Worm (Caenorhabditis elegans) whole organism, dauer: ENCODE measurements around the gene nol-10.
"Not testable (repeated sequence)": the region's sequence is repeated elsewhere in the genome, so short reads cannot be mapped to it uniquely, and the experiment has no call there.

Experiments used
- unc-62 ChIP-seq: sonication (generic microtip); optimal IDR thresholded peaks from 2 replicates; lab custom pipeline; 2017; ENCODE audit warnings: missing biosample characterization, missing genetic modification reagents, missing genetic modification characterization

nol-10 gene

DNA sequence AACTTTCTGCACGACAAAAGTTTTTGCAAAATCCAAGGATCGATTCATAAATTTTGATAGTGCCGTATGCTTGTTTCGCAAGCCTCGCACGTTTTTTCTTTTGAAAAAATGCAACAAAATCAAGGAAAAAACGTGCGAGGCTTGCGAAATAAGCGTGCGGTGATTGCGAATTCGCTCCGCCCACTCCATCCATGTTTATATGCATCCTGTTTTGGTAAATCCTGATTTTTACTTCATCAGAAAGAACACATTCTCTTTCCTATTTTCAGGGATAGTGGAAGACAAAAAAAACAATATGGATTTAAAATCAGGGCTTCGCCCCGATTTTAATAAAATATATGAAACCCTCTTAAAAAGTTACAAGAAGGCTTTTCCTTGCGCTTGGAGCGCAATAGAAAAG, 16.5 kb upstream of the nol-10 start, which contains the start of gene F32E10.9:
TSS of gene F32E10.9 (minus strand) at position 101 of the 400 bp plus-strand sequence.
- TF ChIP-seq unc-62 = not testable (repeated sequence)

DNA sequence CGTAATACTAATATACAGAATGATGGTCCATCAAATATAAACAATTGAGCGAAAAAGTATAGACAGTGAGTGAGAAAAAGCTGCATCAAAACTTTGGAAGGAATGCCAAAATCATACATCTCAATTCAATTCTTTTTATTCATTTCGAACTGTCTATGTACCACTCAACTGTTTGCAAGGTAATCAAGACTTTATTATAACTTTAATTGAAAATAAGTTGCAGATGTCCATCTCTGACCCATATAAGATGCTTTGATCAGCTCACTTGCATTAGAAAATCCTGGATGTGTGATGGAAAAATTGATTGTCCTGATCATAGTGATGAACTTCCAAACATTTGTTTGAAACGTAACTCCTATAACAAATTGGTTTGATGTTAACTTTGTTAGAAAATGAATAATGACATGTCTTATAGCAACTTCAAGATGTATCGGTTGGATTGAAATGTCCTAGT, 12.8 kb upstream of the nol-10 start, which contains the start of gene F32E10.8:
TSS of gene F32E10.8 (plus strand) at position 51 of the 454 bp plus-strand sequence.
- TF ChIP-seq unc-62 = no peak

- no peak for TF ChIP-seq unc-62
Measured at ce11 chrIV:7568593-7568992, 11.8 kb upstream of the nol-10 start, which contains the start of gene clec-180. TSS of gene clec-180 (plus strand) at chrIV:7568893.

DNA sequence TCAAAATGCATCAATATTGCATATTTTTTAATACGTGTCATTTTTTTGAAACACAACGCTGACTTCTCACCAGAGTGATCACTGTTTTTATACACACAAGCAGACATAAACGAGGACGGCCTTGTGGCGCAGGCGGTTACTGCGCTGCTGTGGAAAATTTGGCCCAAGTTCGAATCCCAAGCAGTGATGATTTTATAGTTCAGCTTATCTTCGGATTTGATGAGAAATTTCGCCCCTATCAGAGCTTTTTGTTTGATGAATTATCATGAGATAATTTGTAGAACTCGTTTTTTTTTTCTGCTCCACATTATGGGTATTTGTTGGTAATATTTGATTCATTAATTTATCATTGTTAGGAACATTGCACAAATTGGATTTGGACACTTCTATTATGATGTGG, 6.5 kb upstream of the nol-10 start:
- no peak for TF ChIP-seq unc-62

DNA sequence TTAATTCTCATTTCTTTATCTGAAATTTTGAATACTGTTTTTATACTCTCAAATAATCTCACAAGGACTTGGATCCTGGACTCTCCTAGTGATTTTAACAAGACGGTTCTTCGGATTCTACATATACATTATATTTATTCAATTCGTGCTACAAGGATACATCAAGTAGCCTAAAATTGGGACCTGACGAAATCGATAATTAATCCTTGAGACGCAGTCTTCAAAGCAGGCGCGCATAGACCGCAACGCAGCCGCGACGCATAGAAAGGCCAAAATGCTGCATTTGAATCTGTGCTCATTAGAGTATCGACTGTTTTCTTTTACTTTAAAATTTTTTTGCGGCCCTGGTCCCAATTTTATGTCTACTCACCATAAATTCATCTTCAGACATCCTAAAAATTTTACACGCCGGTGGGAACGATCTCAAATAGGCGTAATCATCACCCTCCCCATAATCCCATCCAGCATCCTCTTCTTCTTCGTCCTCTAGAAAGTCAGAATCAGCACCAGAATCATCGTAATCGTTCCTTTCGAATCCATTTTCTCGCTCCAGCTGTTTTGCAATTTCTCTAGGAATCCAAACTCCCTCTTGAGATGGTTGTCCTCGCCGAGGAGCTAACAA, 5.1 kb upstream of the nol-10 start, which contains the start of gene cec-4:
TSS of gene cec-4 (plus strand) at position 572 of the 622 bp plus-strand sequence.
- TF ChIP-seq unc-62 = no peak

ce11 chrIV:7578281-7578680, 2.1 kb upstream of the nol-10 start, which contains the start of gene F32E10.5:
TSS of gene F32E10.5 (minus strand) at chrIV:7578381.
- no peak for TF ChIP-seq unc-62

DNA sequence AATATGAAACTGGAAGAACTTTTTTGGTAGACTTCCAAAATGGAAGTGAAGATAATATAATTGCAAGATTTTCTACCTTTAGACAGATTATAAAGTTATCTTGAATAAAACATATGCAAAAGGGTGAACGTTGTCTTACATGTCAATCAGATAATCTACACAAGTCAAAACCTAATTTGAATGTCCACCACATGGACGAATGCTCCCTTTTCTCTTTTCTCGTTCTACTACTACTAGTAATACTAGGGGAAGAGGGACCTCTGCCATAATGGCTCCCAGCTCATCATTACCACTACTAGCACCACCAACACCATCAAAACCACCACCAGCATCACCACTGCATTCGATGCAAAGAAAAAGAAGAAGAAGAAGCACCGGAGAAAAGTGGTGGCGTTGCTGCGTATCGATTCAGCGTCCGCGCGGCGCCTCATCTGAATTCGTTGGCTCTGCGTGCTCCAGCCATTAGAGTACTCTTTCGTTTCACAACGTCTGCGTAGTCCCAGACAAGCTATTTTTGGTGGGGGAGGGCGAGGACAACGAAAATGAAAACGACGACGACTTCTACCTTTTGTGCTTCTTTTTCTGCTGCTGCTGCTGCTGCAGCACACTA, 5.0 kb downstream of the nol-10 start:
- TF ChIP-seq unc-62 = no peak

- TF ChIP-seq unc-62 = no peak
Measured at ce11 chrIV:7586972-7587371, 6.6 kb downstream of the nol-10 start.

DNA sequence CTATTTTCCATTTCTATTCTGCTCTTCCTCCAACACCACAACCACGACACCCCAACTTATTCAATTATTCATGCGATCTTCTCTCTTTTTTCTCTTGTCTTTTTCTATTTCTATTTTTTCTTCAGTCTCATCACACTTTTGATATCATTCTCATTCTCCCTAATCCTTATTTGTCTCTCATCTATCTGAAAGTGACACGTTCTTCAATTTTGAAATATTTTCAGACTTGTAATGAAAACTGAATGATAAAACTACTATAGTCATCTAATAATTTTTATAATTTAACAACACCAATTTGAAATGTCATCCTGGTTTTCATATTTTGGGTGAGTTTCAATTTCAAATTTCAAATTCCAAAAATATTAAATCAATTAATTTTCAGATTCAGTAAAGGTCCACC, 8.2 kb downstream of the nol-10 start, which contains the start of gene cla-1:
TSS of gene cla-1 (plus strand) at position 301 of the 400 bp plus-strand sequence.
- TF ChIP-seq unc-62 = no peak

- no peak for TF ChIP-seq unc-62
Measured at ce11 chrIV:7605413-7605812, 25.0 kb downstream of the nol-10 start.

DNA sequence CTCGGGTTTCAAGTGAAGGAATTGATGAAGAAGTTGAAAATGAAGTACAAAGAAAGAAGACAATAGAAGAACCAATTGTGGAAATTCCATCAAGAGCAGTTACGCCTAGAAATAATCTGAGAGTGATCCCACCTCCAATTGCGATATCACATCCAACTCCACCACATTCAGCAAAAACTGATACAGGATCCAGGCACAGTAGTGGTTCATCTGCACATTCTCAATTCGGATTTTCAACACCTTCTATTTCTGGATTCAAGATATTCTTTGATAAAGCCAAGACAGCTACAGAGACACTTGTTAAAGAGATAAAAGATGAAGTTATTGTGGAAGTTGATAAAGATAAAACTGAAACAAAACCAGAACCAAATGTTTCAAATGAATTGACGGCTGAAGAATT, 27.7 kb downstream of the nol-10 start:
- TF ChIP-seq unc-62 = no peak

DNA sequence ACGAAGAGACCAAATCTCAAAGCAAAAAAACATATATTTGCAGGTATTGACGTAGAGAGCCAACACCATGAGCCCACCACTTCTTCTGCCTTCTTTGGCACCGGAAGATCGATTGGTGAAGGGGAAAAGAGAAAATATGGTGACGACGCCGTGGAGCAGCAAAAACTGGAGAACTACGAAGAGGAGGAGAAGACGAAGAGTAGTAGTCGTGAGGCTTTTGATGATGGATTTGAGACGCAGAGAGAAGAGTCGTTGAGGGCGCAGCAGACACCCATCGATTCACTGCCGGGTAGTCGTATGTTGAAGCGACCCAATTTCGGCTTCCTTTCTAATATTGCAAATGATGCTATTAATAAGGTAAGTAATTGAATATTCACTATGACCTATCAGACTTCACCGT, 31.0 kb downstream of the nol-10 start:
- no peak for TF ChIP-seq unc-62

DNA sequence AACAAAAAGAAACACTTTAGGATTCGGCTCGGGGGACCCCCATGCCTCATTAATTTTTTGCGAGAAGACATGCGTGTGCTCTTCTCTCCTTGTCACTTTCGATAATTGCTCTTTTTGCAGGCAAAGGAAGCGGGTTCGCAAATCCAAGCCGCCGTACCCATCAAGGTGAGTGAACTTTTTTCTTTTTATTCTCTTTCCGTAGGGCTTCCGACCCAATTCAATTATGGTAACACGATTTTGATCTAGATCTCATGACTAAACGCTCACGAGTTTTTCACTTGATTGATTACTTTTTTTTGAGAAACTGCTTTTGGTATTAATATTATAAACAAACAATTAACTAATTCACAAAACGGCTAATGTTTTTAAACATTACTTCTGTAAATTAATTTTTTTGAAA, 32.1 kb downstream of the nol-10 start:
- TF ChIP-seq unc-62 = no peak

ce11 chrIV:7619261-7619660, 38.9 kb downstream of the nol-10 start:
- TF ChIP-seq unc-62 = no peak

- TF ChIP-seq unc-62 = no peak
Measured at ce11 chrIV:7620450-7620849, 40.1 kb downstream of the nol-10 start.

DNA sequence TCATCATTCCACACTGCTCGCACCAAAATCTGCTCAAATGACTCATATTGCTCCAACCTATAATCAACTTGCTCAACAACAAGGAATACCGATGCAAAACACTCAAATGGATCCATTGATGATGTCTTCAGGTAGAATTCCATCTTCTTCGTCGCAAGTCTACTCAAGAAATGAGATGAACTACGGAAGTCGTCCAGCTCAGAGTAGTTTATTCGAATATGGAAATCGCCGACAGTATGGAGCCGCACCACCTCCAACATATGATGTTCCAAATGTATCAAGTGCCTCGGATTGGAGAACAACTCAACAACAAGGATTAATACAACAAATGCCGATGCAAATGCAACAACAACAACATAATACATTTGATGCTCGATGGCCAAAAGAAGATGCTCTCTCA, 42.7 kb downstream of the nol-10 start:
- TF ChIP-seq unc-62 = no peak

ce11 chrIV:7623868-7624267, 43.5 kb downstream of the nol-10 start:
- no peak for TF ChIP-seq unc-62

DNA sequence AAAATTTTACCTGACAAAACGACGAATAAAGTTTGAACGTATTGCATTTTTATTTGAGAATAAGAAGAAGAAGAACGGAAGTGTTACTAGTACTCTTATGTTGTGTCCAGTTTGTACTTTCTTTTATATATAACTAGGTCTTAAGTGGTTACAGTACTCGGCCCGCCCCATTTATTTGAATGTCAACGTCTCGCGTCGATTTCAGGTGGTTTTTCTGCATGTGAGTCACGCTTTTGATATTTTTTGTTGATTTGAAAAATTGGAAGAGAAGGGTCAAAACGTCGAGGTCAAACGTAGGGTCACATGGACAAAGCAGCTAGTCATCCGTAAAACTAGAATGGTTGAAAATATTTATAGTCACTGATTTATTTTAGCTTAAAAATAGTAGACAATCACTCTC, 48.5 kb downstream of the nol-10 start, which contains the start of gene F45E4.5:
TSS of gene F45E4.5 (minus strand) at position 101 of the 400 bp plus-strand sequence.
- no peak for TF ChIP-seq unc-62
